Worm (Caenorhabditis elegans): Measurements from ENCODE around the gene T12A7.6.

T12A7.6 gene

ce11 chrIV:11748852-11749251 lies at the start of gene T12A7.6:
T12A7.6 (plus strand) TSS chrIV:11749220.
- TF ChIP-seq him-1 (tag; optimal IDR thresholded peaks at IDR 0.05) (no peak), dao-5 (tag; optimal IDR thresholded peaks at IDR 0.05) (no peak), W03F9.2 (tag; optimal IDR thresholded peaks at IDR 0.05) (no peak)

DNA sequence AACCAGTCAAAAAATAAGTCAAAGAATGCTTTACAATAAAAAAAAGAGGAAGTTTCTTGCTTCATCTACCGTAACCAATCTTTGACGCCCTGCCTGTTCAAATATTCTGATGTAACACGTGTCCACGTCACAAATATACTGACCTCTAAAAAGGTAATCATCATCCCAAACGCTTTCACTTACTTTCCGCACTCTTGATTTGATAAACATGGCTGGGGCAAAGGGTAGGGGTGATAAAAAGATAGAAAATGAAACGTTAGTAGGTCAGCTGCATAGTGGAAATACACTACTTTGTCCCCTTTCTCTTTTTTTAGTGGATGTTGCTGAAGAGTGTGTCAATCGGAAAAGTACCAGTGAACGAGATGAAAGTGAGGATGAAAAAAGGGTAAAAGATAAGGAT lies 48.9 kb upstream of the T12A7.6 start:
- TF ChIP-seq W03F9.2 (tag; optimal IDR thresholded peaks at IDR 0.05) (no peak), dao-5 (tag; optimal IDR thresholded peaks at IDR 0.05) (no peak), him-1 (tag; optimal IDR thresholded peaks at IDR 0.05) (no peak)

ce11 chrIV:11700752-11701151 lies 48.3 kb upstream of the T12A7.6 start, which contains the start of gene dpy-20:
dpy-20 (minus strand) TSS chrIV:11700852.
- no peak for TF ChIP-seq him-1 (tag; optimal IDR thresholded peaks at IDR 0.05)
- TF ChIP-seq W03F9.2 (tag; optimal IDR thresholded peaks at IDR 0.05) = no peak
- no peak for TF ChIP-seq dao-5 (tag; optimal IDR thresholded peaks at IDR 0.05)

- TF ChIP-seq W03F9.2 (tag; optimal IDR thresholded peaks at IDR 0.05) (no peak), him-1 (tag; optimal IDR thresholded peaks at IDR 0.05) (no peak), dao-5 (tag; optimal IDR thresholded peaks at IDR 0.05) (no peak)
Measured at ce11 chrIV:11701878-11702277, 47.1 kb upstream of the T12A7.6 start.

DNA sequence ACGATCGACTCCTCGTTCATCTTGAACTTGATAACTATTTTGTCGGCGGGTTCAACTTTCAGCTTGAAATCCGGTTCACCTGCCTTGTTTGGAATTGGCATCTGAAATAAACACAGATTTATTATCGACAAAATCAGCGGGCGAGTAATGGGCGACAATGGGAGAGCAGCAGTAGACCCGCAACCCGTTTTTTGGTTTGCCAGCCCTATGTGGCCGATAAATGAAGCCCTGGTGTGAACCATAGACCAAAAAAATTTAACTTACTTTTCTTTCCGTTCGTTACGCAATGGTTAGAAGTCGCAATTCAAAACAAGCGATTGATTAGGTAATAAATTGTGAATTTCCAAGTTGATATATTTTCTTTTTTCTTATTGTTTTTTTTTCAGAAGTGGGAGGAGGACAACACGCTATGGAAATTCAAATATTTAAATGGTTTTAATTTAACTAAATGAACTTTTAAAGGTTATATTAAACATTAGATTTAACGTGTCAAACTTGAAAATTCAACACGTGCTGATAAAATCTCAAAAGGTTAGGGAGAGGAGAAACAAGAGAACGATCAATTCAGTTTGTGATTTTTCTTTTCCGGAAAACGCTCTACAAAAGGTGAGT lies 45.2 kb upstream of the T12A7.6 start, which contains the start of the genes T22B3.3 and alg-3:
T22B3.3 (minus strand) TSS at position 101 of the 612 bp plus-strand sequence.
alg-3 (plus strand) TSS at position 562 of the 612 bp plus-strand sequence.
- no peak for TF ChIP-seq dao-5 (tag; optimal IDR thresholded peaks at IDR 0.05)
- TF ChIP-seq W03F9.2 (tag; optimal IDR thresholded peaks at IDR 0.05) = no peak

ce11 chrIV:11710331-11710730 lies 38.7 kb upstream of the T12A7.6 start:
- TF ChIP-seq dao-5 (tag; optimal IDR thresholded peaks at IDR 0.05) = no peak
- no peak for TF ChIP-seq W03F9.2 (tag; optimal IDR thresholded peaks at IDR 0.05)
- TF ChIP-seq him-1 (tag; optimal IDR thresholded peaks at IDR 0.05) = no peak

DNA sequence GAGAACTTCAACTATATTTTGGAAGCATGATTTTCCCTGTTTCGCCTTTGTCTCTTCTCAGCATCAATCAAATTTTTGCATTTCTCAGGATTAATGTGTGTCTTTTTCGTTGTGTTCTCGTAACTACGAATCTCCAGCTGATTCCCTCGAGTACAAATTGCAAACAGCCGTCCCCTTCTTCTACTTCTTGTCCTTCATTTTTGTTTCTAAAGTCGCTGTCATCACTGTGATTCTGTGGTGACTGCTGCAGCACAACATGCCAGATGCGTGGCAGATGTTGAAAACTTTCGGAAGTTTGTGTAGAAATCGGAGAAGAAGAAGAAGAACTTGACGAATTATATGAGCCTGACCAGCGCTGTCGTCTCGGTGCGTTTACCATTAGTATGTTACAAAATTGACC lies 35.7 kb upstream of the T12A7.6 start:
- no peak for TF ChIP-seq W03F9.2 (tag; optimal IDR thresholded peaks at IDR 0.05)
- no peak for TF ChIP-seq dao-5 (tag; optimal IDR thresholded peaks at IDR 0.05)
- TF ChIP-seq him-1 (tag; optimal IDR thresholded peaks at IDR 0.05) = no peak

DNA sequence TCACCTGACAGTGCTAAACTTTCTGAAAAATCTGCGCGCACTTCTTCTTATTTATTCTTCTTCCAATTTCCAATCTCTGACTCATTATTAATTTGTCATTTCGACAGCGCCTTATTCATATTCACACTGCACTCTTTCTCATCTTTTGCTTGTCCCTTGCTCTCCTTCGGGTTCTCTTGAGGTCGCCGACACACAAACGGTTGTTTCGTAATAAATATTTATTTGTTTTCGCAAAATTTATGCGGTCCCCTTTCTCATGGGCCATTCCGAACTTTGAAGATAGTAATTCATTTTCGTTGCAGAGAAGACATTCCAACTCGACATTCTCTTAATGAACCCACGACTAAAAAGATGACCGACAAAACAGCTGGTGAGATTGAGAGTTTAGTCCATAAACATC lies 34.3 kb upstream of the T12A7.6 start, which contains the start of gene magi-1:
magi-1 (plus strand) TSS at position 301 of the 400 bp plus-strand sequence.
- TF ChIP-seq him-1 (tag; optimal IDR thresholded peaks at IDR 0.05) (no peak), dao-5 (tag; optimal IDR thresholded peaks at IDR 0.05) (no peak), W03F9.2 (tag; optimal IDR thresholded peaks at IDR 0.05) (no peak)

ce11 chrIV:11716414-11716813 lies 32.6 kb upstream of the T12A7.6 start:
- TF ChIP-seq him-1 (tag; optimal IDR thresholded peaks at IDR 0.05) (no peak), dao-5 (tag; optimal IDR thresholded peaks at IDR 0.05) (no peak), W03F9.2 (tag; optimal IDR thresholded peaks at IDR 0.05) (no peak)

DNA sequence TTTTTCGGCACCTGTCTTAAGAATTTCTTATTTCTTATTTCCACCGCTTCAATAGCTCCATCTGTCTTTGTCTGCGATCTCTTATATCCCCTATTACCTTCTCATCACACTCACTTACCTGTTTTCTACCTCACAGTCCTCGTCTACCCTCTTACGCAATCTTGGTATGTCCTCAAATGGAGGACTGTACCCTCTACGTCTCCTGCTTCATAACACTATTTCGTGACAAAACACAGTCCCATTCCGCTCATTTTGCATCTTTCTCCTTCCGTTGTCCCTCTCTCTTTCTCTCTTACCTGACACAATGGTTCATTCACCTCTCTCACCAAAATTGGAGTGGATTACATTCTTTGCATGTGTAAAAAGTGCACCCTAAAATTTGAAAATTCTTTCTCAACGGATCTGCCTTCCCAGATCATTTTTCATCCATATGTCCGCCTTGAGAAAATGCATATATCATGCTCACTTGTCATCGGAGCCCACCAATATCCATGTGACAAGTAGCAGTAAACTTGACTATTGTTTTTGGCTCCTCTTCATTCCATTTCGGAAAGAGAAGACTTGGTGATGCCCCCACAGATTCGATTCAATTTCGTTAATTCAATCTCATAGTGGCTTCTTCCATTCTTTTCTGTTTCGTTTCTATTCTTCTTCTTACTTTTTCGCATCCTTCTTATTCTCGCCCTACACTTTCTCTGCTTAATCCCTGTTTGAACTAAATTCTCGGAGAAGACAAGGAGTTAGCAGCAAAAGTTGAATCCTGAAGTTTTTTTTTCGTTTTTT lies 31.7 kb upstream of the T12A7.6 start:
- TF ChIP-seq him-1 (tag; optimal IDR thresholded peaks at IDR 0.05) (no peak), dao-5 (tag; optimal IDR thresholded peaks at IDR 0.05) (no peak), W03F9.2 (tag; optimal IDR thresholded peaks at IDR 0.05) (no peak)

DNA sequence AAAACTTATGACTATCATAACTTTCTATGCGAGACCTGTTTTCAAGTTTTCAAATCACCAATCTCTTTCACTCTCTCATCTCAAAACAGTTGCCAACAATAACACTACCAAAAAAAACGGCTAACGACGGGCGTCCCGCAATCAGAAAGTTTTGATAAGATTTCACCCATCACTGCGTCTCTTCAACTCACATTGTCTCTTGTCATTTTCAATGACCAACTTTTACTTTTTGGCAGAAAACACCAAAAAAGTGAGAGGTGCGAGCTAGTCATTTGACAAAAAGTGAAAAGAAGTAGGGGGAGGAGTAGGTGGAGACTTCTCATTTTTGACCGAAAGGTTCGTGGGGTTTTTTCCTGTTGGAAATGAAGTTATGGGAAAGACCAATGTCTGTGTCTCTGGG lies 30.4 kb upstream of the T12A7.6 start:
- no peak for TF ChIP-seq him-1 (tag; optimal IDR thresholded peaks at IDR 0.05)

DNA sequence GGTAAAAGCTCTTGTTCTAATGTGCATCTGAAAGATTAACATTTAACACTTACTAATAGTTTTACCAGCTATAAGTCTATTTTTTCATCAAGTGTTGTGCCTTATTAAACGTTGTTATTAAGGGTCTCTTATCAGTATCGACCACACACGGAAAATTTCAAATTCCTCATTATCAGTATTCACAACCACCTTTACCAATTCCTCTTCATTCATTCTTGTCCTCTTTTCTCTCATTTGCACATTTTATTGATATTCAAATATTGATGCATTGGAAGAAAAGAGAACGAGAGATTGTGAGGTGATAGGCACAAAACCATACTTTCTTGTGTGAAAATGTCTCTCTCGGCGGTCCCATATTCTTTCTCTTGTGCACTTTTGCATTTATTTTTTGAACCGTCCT lies 27.1 kb upstream of the T12A7.6 start:
- TF ChIP-seq him-1 (tag; optimal IDR thresholded peaks at IDR 0.05) (no peak), dao-5 (tag; optimal IDR thresholded peaks at IDR 0.05) (no peak)

DNA sequence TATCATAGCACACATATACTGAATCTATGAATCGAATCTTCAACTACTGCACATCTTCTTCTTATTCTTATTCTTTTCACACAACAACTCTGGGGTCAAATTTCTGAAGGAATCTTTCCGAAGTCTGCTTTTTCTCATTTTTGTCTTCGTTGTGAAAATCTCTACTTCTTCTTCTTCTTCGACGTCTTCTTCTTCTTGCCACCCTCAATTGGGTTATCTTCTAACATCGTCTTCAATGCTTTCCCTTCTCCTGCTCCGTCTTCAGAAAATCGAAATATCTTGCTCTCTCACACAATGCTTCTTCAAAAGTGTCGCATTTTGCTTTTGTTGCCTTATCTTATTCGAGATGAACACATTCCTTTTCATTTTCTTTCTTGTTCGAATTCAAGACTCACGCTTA lies 25.8 kb upstream of the T12A7.6 start:
- TF ChIP-seq W03F9.2 (tag; optimal IDR thresholded peaks at IDR 0.05) = no peak
- TF ChIP-seq him-1 (tag; optimal IDR thresholded peaks at IDR 0.05) = no peak
- TF ChIP-seq dao-5 (tag; optimal IDR thresholded peaks at IDR 0.05) = no peak

DNA sequence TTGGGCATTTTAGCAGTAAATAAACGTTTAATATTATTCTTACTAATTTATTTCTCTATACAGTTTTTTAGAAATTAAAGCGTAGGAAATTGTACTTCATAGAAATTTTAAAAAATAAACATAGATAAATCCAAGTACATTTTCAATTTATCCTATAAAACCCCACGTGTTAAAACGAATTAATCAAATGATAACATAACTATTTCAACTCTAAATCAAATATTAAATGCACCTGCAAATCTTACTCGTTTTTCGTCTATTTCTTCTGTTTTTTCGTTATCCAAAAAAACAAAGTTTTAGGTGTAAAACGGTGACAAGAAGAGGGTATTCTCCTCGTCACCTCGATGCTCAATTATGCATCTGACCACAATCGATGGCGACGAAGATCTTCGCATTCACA lies 14.0 kb upstream of the T12A7.6 start, which contains the start of gene K01A6.6:
K01A6.6 (plus strand) TSS at position 301 of the 400 bp plus-strand sequence.
- TF ChIP-seq W03F9.2 (tag; optimal IDR thresholded peaks at IDR 0.05) = no peak
- no peak for TF ChIP-seq dao-5 (tag; optimal IDR thresholded peaks at IDR 0.05)
- no peak for TF ChIP-seq him-1 (tag; optimal IDR thresholded peaks at IDR 0.05)
